Fruit fly (Drosophila melanogaster): ENCODE data around the gene Lgr4.
A peak's percentile ranks its signal among the peaks of the same experiment; 100 is the strongest.

The Lgr4 gene

dm6 chrX:13143100-13143499 lies 45.9 kb downstream of the Lgr4 start (continued):
- peak in 1 of 2 experiments; percentile 21 for TF ChIP-seq Pdp1 (GFP tag; optimal IDR thresholded peaks at IDR 0.05)
- TF ChIP-seq lab (GFP tag; optimal IDR thresholded peaks at IDR 0.05), result peak; percentile 18
- TF ChIP-seq CG17829 (tag; optimal IDR thresholded peaks at IDR 0.05), result peak; percentile 20
- TF ChIP-seq Ssrp (tag; optimal IDR thresholded peaks at IDR 0.05), result peak; percentile 26
- TF ChIP-seq CG10274 (GFP tag; optimal IDR thresholded peaks at IDR 0.05), result no peak
- 0 out of 3 replicates have a peak, but pooled peaks have one; percentile 31 for TF ChIP-seq ase (GFP tag; IDR thresholded peaks at IDR 0.05)
- TF ChIP-seq CG32532 (GFP tag; IDR thresholded peaks at IDR 0.05), result peak; percentile 28; the same call in 1 of the 2 replicates
- TF ChIP-seq sens (GFP tag), result peak; percentile 46
- TF ChIP-seq B-H1 (GFP tag; IDR thresholded peaks at IDR 0.05), result 0 out of 3 replicates have a peak, but pooled peaks have one; percentile 12
- TF ChIP-seq CG9215 (GFP tag; IDR thresholded peaks at IDR 0.05), result no peak
- peak; percentile 67 for TF ChIP-seq gem (tag; optimal IDR thresholded peaks at IDR 0.05)
- peak; percentile 2 for TF ChIP-seq CG15479 (GFP tag; optimal IDR thresholded peaks at IDR 0.05)
- no peak for TF ChIP-seq Rfx (GFP tag; IDR thresholded peaks at IDR 0.05)
- TF ChIP-seq vvl (GFP tag; IDR thresholded peaks at IDR 0.05), result peak; percentile 66
- TF ChIP-seq CG9727 (GFP tag; optimal IDR thresholded peaks at IDR 0.05), result peak; percentile 12
- TF ChIP-seq Blimp-1 (GFP tag; optimal IDR thresholded peaks at IDR 0.05), result peak; percentile 28
- TF ChIP-seq CG13424 (tag; optimal IDR thresholded peaks at IDR 0.05), result peak; percentile 55
- no peak for TF ChIP-seq CG10565 (GFP tag; optimal IDR thresholded peaks at IDR 0.05)
- TF ChIP-seq CG5180 (GFP tag; optimal IDR thresholded peaks at IDR 0.05), result peak; percentile 10
- 0 out of 3 replicates have a peak, but pooled peaks have one; percentile 40 for TF ChIP-seq CG11456 (GFP tag; IDR thresholded peaks at IDR 0.05)
- peak; percentile 68 for TF ChIP-seq CG11696 (GFP tag; IDR thresholded peaks at IDR 0.05)
- 0 out of 2 replicates have a peak, but pooled peaks have one; percentile 53 for TF ChIP-seq CG14441 (GFP tag; IDR thresholded peaks at IDR 0.05)
- peak; percentile 56 for TF ChIP-seq HLH3B (GFP tag; IDR thresholded peaks at IDR 0.05)
- TF ChIP-seq CG1024 (GFP tag; IDR thresholded peaks at IDR 0.05), result no peak
- peak in 1 of 2 experiments; percentile 36 for TF ChIP-seq dpn (GFP tag; optimal IDR thresholded peaks at IDR 0.05)
- no peak for TF ChIP-seq CG4328 (GFP tag; optimal IDR thresholded peaks at IDR 0.05)
- TF ChIP-seq H2.0 (GFP tag; IDR thresholded peaks at IDR 0.05), result peak; percentile 33; the same call in 1 of the 2 replicates
- TF ChIP-seq CG1603 (tag; optimal IDR thresholded peaks at IDR 0.05), result peak; percentile 41
- peak; percentile 19 for TF ChIP-seq CG10267 (tag; optimal IDR thresholded peaks at IDR 0.05)
- no peak for TF ChIP-seq en (GFP tag; optimal IDR thresholded peaks at IDR 0.05)
- TF ChIP-seq Hr51 (GFP tag; optimal IDR thresholded peaks at IDR 0.05), result peak in 1 of 2 experiments; percentile 78
- peak; percentile 89 for TF ChIP-seq Drgx (GFP tag; IDR thresholded peaks at IDR 0.05)
- TF ChIP-seq amos (GFP tag; IDR thresholded peaks at IDR 0.05; ENCODE audit: partially characterized antibody), result no peak
- TF ChIP-seq CG7372 (GFP tag; IDR thresholded peaks at IDR 0.05), result no peak
- no peak for TF ChIP-seq jigr1 (GFP tag; IDR thresholded peaks at IDR 0.05)
- TF ChIP-seq CG2712 (tag; optimal IDR thresholded peaks at IDR 0.05), result peak; percentile 61
- 0 out of 2 replicates have a peak, but pooled peaks have one; percentile 37 for TF ChIP-seq CG32767 (GFP tag; IDR thresholded peaks at IDR 0.05)
- no peak for TF ChIP-seq eyg (GFP tag; optimal IDR thresholded peaks at IDR 0.05)
- TF ChIP-seq slou (GFP tag; optimal IDR thresholded peaks at IDR 0.05), result no peak
- TF ChIP-seq esg (GFP tag; conservative IDR thresholded peaks at IDR 0.05), result peak; percentile 43; the same call in 1 of the 2 replicates
- peak; percentile 40 for TF ChIP-seq CG12391 (tag; optimal IDR thresholded peaks at IDR 0.05)
- TF ChIP-seq fd96Cb (tag; optimal IDR thresholded peaks at IDR 0.05), result peak; percentile 50
- TF ChIP-seq CG12659 (GFP tag; optimal IDR thresholded peaks at IDR 0.05), result peak; percentile 25
- TF ChIP-seq CG4730 (GFP tag; IDR thresholded peaks at IDR 0.05), result peak; percentile 54
- peak; percentile 76 for TF ChIP-seq CG7271 (tag; optimal IDR thresholded peaks at IDR 0.05)
- TF ChIP-seq h (optimal IDR thresholded peaks at IDR 0.05), result no peak
- no peak for TF ChIP-seq CG34224 (GFP tag; IDR thresholded peaks at IDR 0.05; ENCODE audit: partially characterized antibody)
- TF ChIP-seq dmrt99B (tag; optimal IDR thresholded peaks at IDR 0.05), result peak; percentile 74
- no peak for TF ChIP-seq gt (GFP tag; IDR thresholded peaks at IDR 0.05)
- no peak for TF ChIP-seq CG13287 (GFP tag; IDR thresholded peaks at IDR 0.05; ENCODE audit: partially characterized antibody)

Data from whole organism, embryonic.